Fruit fly (Drosophila melanogaster) whole organism, embryonic: ENCODE measurements around the gene Urm1.

Source experiments
- B-H2 ChIP-seq: fragments of 200-800 bp; sonication (Bioruptor generic); optimal IDR thresholded peaks from 2 replicates; lab custom pipeline; 2018; ENCODE audit warnings: missing biosample characterization, mild to moderate bottlenecking, missing genetic modification characterization
- Blimp-1 ChIP-seq: fragments of 200-800 bp; sonication (Bioruptor generic); optimal IDR thresholded peaks from 3 replicates; lab custom pipeline; 2018; ENCODE audit warnings: missing biosample characterization, missing genetic modification characterization, mild to moderate bottlenecking, moderate library complexity, missing genetic modification reagents
- CG10462 ChIP-seq: fragments of 200-800 bp; sonication (Bioruptor generic); optimal IDR thresholded peaks from 2 replicates; lab custom pipeline; 2016; ENCODE audit warnings: missing biosample characterization, missing genetic modification characterization
- CG11398 ChIP-seq: fragments of 200-800 bp; sonication (Bioruptor generic); optimal IDR thresholded peaks from 2 replicates; lab custom pipeline; 2016; ENCODE audit warnings: missing biosample characterization, missing genetic modification characterization
- CG14014 ChIP-seq: fragments of 200-800 bp; sonication (Bioruptor generic); IDR thresholded peaks from 2 replicates; pipeline ENCODE4 v1.3.6; 2022; ENCODE audit warnings: missing biosample characterization, missing genetic modification characterization
- CG15011 ChIP-seq: fragments of 200-800 bp; sonication (Bioruptor generic); optimal IDR thresholded peaks from 3 replicates; lab custom pipeline; 2018; ENCODE audit warnings: missing biosample characterization, mild to moderate bottlenecking, missing genetic modification characterization
- CG15601 ChIP-seq: fragments of 200-800 bp; sonication (Bioruptor generic); optimal IDR thresholded peaks from 3 replicates; lab custom pipeline; 2019; ENCODE audit warnings: missing biosample characterization, mild to moderate bottlenecking, missing genetic modification characterization, moderate library complexity
- CG18262 ChIP-seq: fragments of 200-800 bp; optimal IDR thresholded peaks from 3 replicates; lab custom pipeline; 2019; ENCODE audit warnings: missing biosample characterization, mild to moderate bottlenecking, missing genetic modification characterization, moderate library complexity
- CG34224 ChIP-seq: fragments of 200-800 bp; sonication (Bioruptor generic); IDR thresholded peaks from 3 replicates; pipeline ENCODE4 v1.3.6; 2022; ENCODE audit warnings: missing biosample characterization, missing genetic modification characterization; ENCODE audit not compliant: partially characterized antibody
- CG3726 ChIP-seq: fragments of 200-800 bp; sonication (Bioruptor generic); IDR thresholded peaks from 3 replicates; pipeline ENCODE4, ENCODE4 v1.3.6; 2022; ENCODE audit warnings: missing biosample characterization, missing genetic modification characterization
- CG4707 ChIP-seq: fragments of 200-800 bp; sonication (Bioruptor generic); optimal IDR thresholded peaks from 2 replicates; lab custom pipeline; 2018; ENCODE audit warnings: missing biosample characterization, mild to moderate bottlenecking, missing genetic modification characterization, moderate library complexity
- CG4820 ChIP-seq: fragments of 200-800 bp; sonication (Bioruptor generic); optimal IDR thresholded peaks from 3 replicates; lab custom pipeline; 2016; ENCODE audit warnings: missing biosample characterization, missing genetic modification characterization
- CG4854 ChIP-seq: fragments of 200-800 bp; sonication (Bioruptor generic); optimal IDR thresholded peaks from 2 replicates; lab custom pipeline; 2016; ENCODE audit warnings: missing biosample characterization, missing genetic modification characterization, inconsistent platforms
- CG7271 ChIP-seq: fragments of 200-800 bp; sonication (Bioruptor generic); optimal IDR thresholded peaks from 2 replicates; lab custom pipeline; 2018; ENCODE audit warnings: missing biosample characterization, mild to moderate bottlenecking, missing genetic modification characterization, moderate library complexity
- CG7357 ChIP-seq: fragments of 200-800 bp; sonication (Bioruptor generic); IDR thresholded peaks from 3 replicates; pipeline ENCODE4 v1.3.6; 2022; ENCODE audit warnings: missing biosample characterization, missing genetic modification characterization
- CG7745 ChIP-seq: fragments of 200-800 bp; sonication (Bioruptor generic); optimal IDR thresholded peaks from 2 replicates; lab custom pipeline; 2018; ENCODE audit warnings: missing biosample characterization, mild to moderate bottlenecking, missing genetic modification characterization, moderate library complexity
- CG9817 ChIP-seq: fragments of 200-800 bp; sonication (Bioruptor generic); optimal IDR thresholded peaks from 2 replicates; lab custom pipeline; 2018; ENCODE audit warnings: missing biosample characterization, mild to moderate bottlenecking, missing genetic modification characterization, moderate library complexity
- CHES-1-like ChIP-seq: fragments of 200-800 bp; sonication (Bioruptor generic); optimal IDR thresholded peaks from 2 replicates; lab custom pipeline; 2016; ENCODE audit warnings: missing biosample characterization, missing genetic modification characterization
- Camta ChIP-seq: fragments of 200-800 bp; sonication (Bioruptor generic); optimal IDR thresholded peaks from 2 replicates; lab custom pipeline; 2016; ENCODE audit warnings: missing biosample characterization, missing genetic modification characterization
- Dip3 ChIP-seq: fragments of 200-800 bp; sonication (Bioruptor generic); optimal IDR thresholded peaks from 3 replicates; lab custom pipeline; 2016; ENCODE audit warnings: missing biosample characterization, missing genetic modification characterization
- HLH54F ChIP-seq: fragments of 200-800 bp; sonication (Bioruptor generic); optimal IDR thresholded peaks from 3 replicates; lab custom pipeline; 2016; ENCODE audit warnings: missing biosample characterization, missing genetic modification characterization
- HmgD ChIP-seq: fragments of 200-800 bp; sonication (Bioruptor generic); optimal IDR thresholded peaks from 3 replicates; lab custom pipeline; 2016; ENCODE audit warnings: missing biosample characterization, missing genetic modification characterization
- Hr78 ChIP-seq, 2 experiments: fragments of 200-800 bp in 1 of 2; fragments of >200 bp in 1 of 2; sonication (Bioruptor generic) in 1 of 2; optimal IDR thresholded peaks; 2 replicates each; lab custom pipeline; 2017 to 2019; ENCODE audit warnings: missing biosample characterization in 2 of 2, missing genetic modification characterization in 2 of 2, mild to moderate bottlenecking in 1 of 2, moderate library complexity in 1 of 2
- Jarid2 ChIP-seq: fragments of 200-800 bp; sonication (Bioruptor generic); optimal IDR thresholded peaks from 3 replicates; lab custom pipeline; 2017; ENCODE audit warnings: mild to moderate bottlenecking, missing biosample characterization, missing genetic modification reagents, missing genetic modification characterization
- Lhr ChIP-seq: fragments of 200-800 bp; sonication (Bioruptor generic); optimal IDR thresholded peaks from 3 replicates; lab custom pipeline; 2017; ENCODE audit warnings: mild to moderate bottlenecking, missing biosample characterization, missing genetic modification reagents, missing genetic modification characterization
- NC2β ChIP-seq: fragments of 200-800 bp; sonication (Bioruptor generic); optimal IDR thresholded peaks from 2 replicates; lab custom pipeline; 2016; ENCODE audit warnings: missing biosample characterization, missing genetic modification characterization
- Nf-YB ChIP-seq: fragments of 200-800 bp; sonication (Bioruptor generic); optimal IDR thresholded peaks from 3 replicates; lab custom pipeline; 2019; ENCODE audit warnings: missing biosample characterization, mild to moderate bottlenecking, missing genetic modification characterization, moderate library complexity
- Ravus ChIP-seq: fragments of 200-800 bp; sonication (Bioruptor generic); IDR thresholded peaks from 2 replicates; pipeline ENCODE4 v1.3.6; 2022; ENCODE audit warnings: missing biosample characterization, missing genetic modification characterization
- Rfx ChIP-seq: fragments of 200-800 bp; sonication (Bioruptor generic); IDR thresholded peaks from 2 replicates; pipeline ENCODE4 v1.3.6; 2022; ENCODE audit warnings: missing biosample characterization, missing genetic modification characterization
- Taf1 ChIP-seq: fragments of 200-800 bp; sonication (Bioruptor generic); IDR thresholded peaks from 2 replicates; pipeline ENCODE4 v1.3.6; 2022; ENCODE audit warnings: missing biosample characterization, missing genetic modification characterization
- amos ChIP-seq: fragments of 200-800 bp; sonication (Bioruptor generic); IDR thresholded peaks from 2 replicates; pipeline ENCODE4 v1.3.6; 2022; ENCODE audit warnings: missing biosample characterization, missing genetic modification characterization; ENCODE audit not compliant: partially characterized antibody
- bab2 ChIP-seq: fragments of 200-800 bp; sonication (Bioruptor generic); optimal IDR thresholded peaks from 2 replicates; lab custom pipeline; 2016; ENCODE audit warnings: missing biosample characterization, missing genetic modification characterization
- caup ChIP-seq: fragments of 200-800 bp; sonication (Bioruptor generic); optimal IDR thresholded peaks from 3 replicates; lab custom pipeline; 2017; ENCODE audit warnings: missing biosample characterization, mild to moderate bottlenecking, missing genetic modification characterization, moderate library complexity; ENCODE audit not compliant: severe bottlenecking
- chinmo ChIP-seq: fragments of 200-800 bp; sonication (Bioruptor generic); IDR thresholded peaks from 4 replicates; pipeline ENCODE4 v1.3.6; 2022; ENCODE audit warnings: missing biosample characterization, missing genetic modification characterization; ENCODE audit not compliant: partially characterized antibody
- croc ChIP-seq: fragments of 200-800 bp; sonication (Bioruptor generic); conservative IDR thresholded peaks from 3 replicates; pipeline ENCODE4 v1.3.6; 2022; ENCODE audit warnings: missing biosample characterization, missing genetic modification characterization
- dpn ChIP-seq, 2 experiments: fragments of 200-800 bp; sonication (Bioruptor generic); optimal IDR thresholded peaks; 3 replicates each; lab custom pipeline; 2016; ENCODE audit warnings: missing biosample characterization in 2 of 2, missing genetic modification characterization in 2 of 2
- dysf ChIP-seq: fragments of 200-800 bp; sonication (Bioruptor generic); IDR thresholded peaks from 3 replicates; pipeline ENCODE4 v1.3.6; 2022; ENCODE audit warnings: missing biosample characterization, missing genetic modification characterization
- gcm2 ChIP-seq: fragments of 200-800 bp; sonication (Bioruptor generic); optimal IDR thresholded peaks from 2 replicates; lab custom pipeline; 2016; ENCODE audit warnings: missing biosample characterization, missing genetic modification characterization
- gfzf ChIP-seq: fragments of 200-800 bp; sonication (Bioruptor generic); optimal IDR thresholded peaks from 2 replicates; lab custom pipeline; 2016; ENCODE audit warnings: missing biosample characterization, mild to moderate bottlenecking, missing genetic modification characterization, moderate library complexity
- h ChIP-seq: fragments of >200 bp; optimal IDR thresholded peaks from 2 replicates; lab custom pipeline; 2017
- ken ChIP-seq: fragments of 200-800 bp; sonication (Bioruptor generic); IDR thresholded peaks from 3 replicates; pipeline ENCODE4 v1.3.6; 2022; ENCODE audit warnings: missing biosample characterization, missing genetic modification characterization
- nmo ChIP-seq: fragments of 200-800 bp; sonication (Bioruptor generic); optimal IDR thresholded peaks from 2 replicates; lab custom pipeline; 2018; ENCODE audit warnings: missing biosample characterization, mild to moderate bottlenecking, missing genetic modification characterization, moderate library complexity
- pfk ChIP-seq: fragments of 200-800 bp; sonication (Bioruptor generic); optimal IDR thresholded peaks from 2 replicates; lab custom pipeline; 2018; ENCODE audit warnings: missing biosample characterization, mild to moderate bottlenecking, missing genetic modification characterization, moderate library complexity
- phol ChIP-seq: fragments of 200-800 bp; sonication (Bioruptor generic); optimal IDR thresholded peaks from 3 replicates; lab custom pipeline; 2018; ENCODE audit warnings: missing biosample characterization, mild to moderate bottlenecking, missing genetic modification characterization, moderate library complexity
- scrt ChIP-seq: fragments of 200-800 bp; sonication (Bioruptor generic); optimal IDR thresholded peaks from 2 replicates; lab custom pipeline; 2018; ENCODE audit warnings: missing biosample characterization, mild to moderate bottlenecking, missing genetic modification characterization, moderate library complexity
- slbo ChIP-seq: fragments of 200-800 bp; sonication (Bioruptor generic); IDR thresholded peaks from 2 replicates; pipeline ENCODE4 v1.3.6; 2022; ENCODE audit warnings: missing biosample characterization, missing genetic modification characterization
- stwl ChIP-seq: fragments of 200-800 bp; sonication (Bioruptor generic); optimal IDR thresholded peaks from 3 replicates; lab custom pipeline; 2018; ENCODE audit warnings: missing biosample characterization, mild to moderate bottlenecking, missing genetic modification characterization, moderate library complexity
- tap ChIP-seq: fragments of 200-800 bp; optimal IDR thresholded peaks from 3 replicates; lab custom pipeline; 2019; ENCODE audit warnings: missing biosample characterization, mild to moderate bottlenecking, missing genetic modification characterization, moderate library complexity
- tgo ChIP-seq: fragments of 200-800 bp; sonication (Bioruptor generic); IDR thresholded peaks from 3 replicates; pipeline ENCODE4 v1.3.6; 2022; ENCODE audit warnings: missing biosample characterization, missing genetic modification characterization
- z ChIP-seq: fragments of 200-800 bp; sonication (Bioruptor generic); IDR thresholded peaks from 3 replicates; pipeline ENCODE4 v1.3.6; 2022; ENCODE audit warnings: missing biosample characterization, missing genetic modification characterization

The Urm1 gene

DNA sequence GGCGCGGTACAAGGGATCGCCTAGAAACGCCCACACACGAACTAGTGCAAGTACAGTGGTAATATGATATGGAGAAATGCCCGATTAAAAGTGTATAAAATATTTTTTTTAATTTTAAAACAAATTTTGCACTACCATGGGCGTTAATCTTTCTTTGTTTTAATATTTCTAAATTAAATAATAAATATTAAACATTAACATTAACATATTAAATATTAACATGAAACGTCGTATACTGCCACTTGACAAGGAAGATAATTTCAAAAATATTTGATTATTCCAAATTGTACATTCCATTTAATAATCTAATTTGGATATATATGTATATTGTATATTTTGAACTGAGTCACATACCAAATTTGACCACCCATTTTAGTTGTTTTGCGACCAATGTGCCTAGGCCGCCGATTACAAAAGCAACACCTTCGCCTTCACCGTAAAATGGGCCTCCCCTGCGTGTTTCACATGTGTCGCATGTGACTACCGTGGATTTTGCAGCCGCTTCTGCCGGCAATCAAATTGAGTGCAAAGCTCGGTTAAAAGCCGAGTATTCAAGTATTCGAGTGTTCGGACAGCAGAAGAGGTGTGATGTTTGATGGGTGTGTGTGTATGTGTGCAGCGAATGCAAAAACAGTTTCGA, 48.0 kb downstream of the Urm1 start (continued):
- TF ChIP-seq CG7271 (tag; lab: Kevin White, UChicago) (no peak), Dip3 (GFP tag; lab: Kevin White, UChicago) (no peak), croc (no peak; the same call in 2 of the 3 replicates), CG9817 (peak; percentile 9), chinmo (GFP tag; lab: Robert Waterston, UW) (no peak), Lhr (no peak), CHES-1-like (GFP tag; lab: Kevin White, UChicago) (no peak), CG14014 (GFP tag; lab: Robert Waterston, UW) (no peak), Ravus (GFP tag; lab: Robert Waterston, UW) (no peak), stwl (no peak), caup (GFP tag; lab: Kevin White, UChicago) (no peak), tap (tag; lab: Kevin White, UChicago) (peak; percentile 55), gfzf (GFP tag; lab: Kevin White, UChicago) (no peak), bab2 (GFP tag; lab: Kevin White, UChicago) (no peak), CG7357 (GFP tag; lab: Robert Waterston, UW) (no peak), tgo (GFP tag; lab: Robert Waterston, UW) (no peak; the same call in 2 of the 3 replicates), CG15011 (GFP tag; lab: Kevin White, UChicago) (no peak), Taf1 (no peak), nmo (GFP tag; lab: Kevin White, UChicago) (peak; percentile 74), z (GFP tag; lab: Robert Waterston, UW) (no peak), CG10462 (GFP tag; lab: Kevin White, UChicago) (no peak), CG4854 (GFP tag; lab: Kevin White, UChicago) (no peak), B-H2 (GFP tag; lab: Kevin White, UChicago) (no peak), CG3726 (no peak), NC2β (GFP tag; lab: Kevin White, UChicago) (no peak), CG7745 (tag; lab: Kevin White, UChicago) (no peak), HLH54F (GFP tag; lab: Kevin White, UChicago) (no peak), CG34224 (GFP tag; lab: Robert Waterston, UW) (no peak), scrt (GFP tag; lab: Kevin White, UChicago) (no peak), Hr78 (GFP tag; optimal IDR thresholded peaks at IDR 0.05; lab: Kevin White, UChicago) (no peak), Camta (GFP tag; lab: Kevin White, UChicago) (no peak), CG4820 (GFP tag; lab: Kevin White, UChicago) (no peak), dpn (GFP tag; optimal IDR thresholded peaks at IDR 0.05; lab: Kevin White, UChicago) (peak in 1 of 2 experiments; percentile 26), phol (tag; lab: Kevin White, UChicago) (peak; percentile 72), Blimp-1 (GFP tag; lab: Kevin White, UChicago) (peak; percentile 67), gcm2 (GFP tag; lab: Kevin White, UChicago) (no peak), Rfx (no peak), Jarid2 (GFP tag; lab: Kevin White, UChicago) (no peak), CG18262 (peak; percentile 81), CG11398 (GFP tag; lab: Kevin White, UChicago) (no peak), CG4707 (GFP tag; lab: Kevin White, UChicago) (no peak), amos (no peak), pfk (GFP tag; lab: Kevin White, UChicago) (no peak), Nf-YB (GFP tag; lab: Kevin White, UChicago) (peak; percentile 4), dysf (GFP tag; lab: Robert Waterston, UW) (0 out of 3 replicates have a peak, but pooled peaks have one; percentile 39), CG15601 (peak; percentile 51), h (lab: Kevin White, UChicago) (no peak), HmgD (GFP tag; lab: Kevin White, UChicago) (no peak), ken (GFP tag; lab: Robert Waterston, UW) (no peak), slbo (GFP tag; lab: Robert Waterston, UW) (no peak)
